Fruit fly (Drosophila melanogaster) whole organism, embryonic: ENCODE results near the gene wg.
A peak's percentile ranks its signal among the peaks of the same experiment; 100 is the strongest.

Experiments
- Bteb2 ChIP-seq: fragments of 200-800 bp; sonication (Bioruptor generic); optimal IDR thresholded peaks from 2 replicates; lab custom pipeline; 2016; ENCODE audit warnings: missing biosample characterization, missing genetic modification characterization
- CG10321 ChIP-seq: fragments of 200-800 bp; sonication (Bioruptor generic); IDR thresholded peaks from 2 replicates; pipeline ENCODE4 v1.3.6; 2022; ENCODE audit warnings: missing biosample characterization, missing genetic modification characterization
- CG10366 ChIP-seq: fragments of 200-800 bp; sonication (Bioruptor generic); IDR thresholded peaks from 2 replicates; pipeline ENCODE4 v1.3.6; 2022; ENCODE audit warnings: missing biosample characterization, missing genetic modification characterization
- CG11504 ChIP-seq: fragments of 200-800 bp; sonication (Bioruptor generic); optimal IDR thresholded peaks from 3 replicates; lab custom pipeline; 2019; ENCODE audit warnings: missing biosample characterization, mild to moderate bottlenecking, missing genetic modification characterization, moderate library complexity
- CG14441 ChIP-seq: fragments of 200-800 bp; sonication (Bioruptor generic); IDR thresholded peaks from 2 replicates; pipeline ENCODE4 v1.3.6; 2022; ENCODE audit warnings: missing biosample characterization, missing genetic modification characterization
- CG14965 ChIP-seq: fragments of 200-800 bp; sonication (Bioruptor generic); optimal IDR thresholded peaks from 2 replicates; lab custom pipeline; 2016; ENCODE audit warnings: missing biosample characterization, missing genetic modification characterization, borderline replicate concordance
- CG15269 ChIP-seq: fragments of 200-800 bp; sonication (Bioruptor generic); optimal IDR thresholded peaks from 2 replicates; lab custom pipeline; 2018; ENCODE audit warnings: missing biosample characterization, mild to moderate bottlenecking, missing genetic modification characterization, moderate library complexity
- CG1603 ChIP-seq: fragments of 200-800 bp; sonication (Bioruptor generic); optimal IDR thresholded peaks from 2 replicates; lab custom pipeline; 2019; ENCODE audit warnings: missing biosample characterization, mild to moderate bottlenecking, missing genetic modification characterization, moderate library complexity
- CG17328 ChIP-seq: fragments of 200-800 bp; sonication (Bioruptor generic); IDR thresholded peaks from 2 replicates; pipeline ENCODE4 v1.3.6; 2022; ENCODE audit warnings: missing biosample characterization, missing genetic modification characterization
- CG1792 ChIP-seq: fragments of 200-800 bp; sonication (Bioruptor generic); optimal IDR thresholded peaks from 2 replicates; lab custom pipeline; 2016; ENCODE audit warnings: missing biosample characterization, missing genetic modification characterization
- CG18262 ChIP-seq: fragments of 200-800 bp; optimal IDR thresholded peaks from 3 replicates; lab custom pipeline; 2019; ENCODE audit warnings: missing biosample characterization, mild to moderate bottlenecking, missing genetic modification characterization, moderate library complexity
- CG2875 ChIP-seq: fragments of 200-800 bp; sonication (Bioruptor generic); optimal IDR thresholded peaks from 2 replicates; lab custom pipeline; 2017; ENCODE audit warnings: missing biosample characterization, mild to moderate bottlenecking, missing genetic modification characterization, missing genetic modification reagents
- CG33557 ChIP-seq: fragments of 200-800 bp; sonication (Bioruptor generic); optimal IDR thresholded peaks from 2 replicates; lab custom pipeline; 2019; ENCODE audit warnings: missing biosample characterization, mild to moderate bottlenecking, missing genetic modification characterization, moderate library complexity
- CG4328 ChIP-seq: fragments of 200-800 bp; sonication (Bioruptor generic); optimal IDR thresholded peaks from 3 replicates; lab custom pipeline; 2017; ENCODE audit warnings: missing biosample characterization, missing genetic modification reagents, missing genetic modification characterization
- CG43689 ChIP-seq: fragments of 200-800 bp; sonication (Bioruptor generic); IDR thresholded peaks from 2 replicates; pipeline ENCODE4 v1.3.6; 2022; ENCODE audit warnings: missing biosample characterization, missing genetic modification characterization
- CG4424 ChIP-seq: fragments of 200-800 bp; sonication (Bioruptor generic); optimal IDR thresholded peaks from 3 replicates; lab custom pipeline; 2016; ENCODE audit warnings: missing biosample characterization, missing genetic modification characterization
- CG6254 ChIP-seq: fragments of 200-800 bp; sonication (Bioruptor generic); optimal IDR thresholded peaks from 3 replicates; lab custom pipeline; 2017; ENCODE audit warnings: mild to moderate bottlenecking, missing biosample characterization, missing genetic modification reagents, missing genetic modification characterization
- CG6654 ChIP-seq: fragments of 200-800 bp; sonication (Bioruptor generic); optimal IDR thresholded peaks from 2 replicates; lab custom pipeline; 2017; ENCODE audit warnings: missing biosample characterization, mild to moderate bottlenecking, missing genetic modification characterization
- CG7987 ChIP-seq: fragments of 200-800 bp; sonication (Bioruptor generic); optimal IDR thresholded peaks from 2 replicates; lab custom pipeline; 2018; ENCODE audit warnings: missing biosample characterization, mild to moderate bottlenecking, missing genetic modification characterization, moderate library complexity
- CG8290 ChIP-seq, 3 experiments: fragments of 200-800 bp; sonication (Bioruptor generic); optimal IDR thresholded peaks; 2 replicates each; lab custom pipeline; 2016 to 2019; ENCODE audit warnings: missing biosample characterization in 3 of 3, missing genetic modification characterization in 3 of 3, mild to moderate bottlenecking in 2 of 3, moderate library complexity in 1 of 3
- CG8388 ChIP-seq: fragments of 200-800 bp; sonication (Bioruptor generic); optimal IDR thresholded peaks from 2 replicates; lab custom pipeline; 2019; ENCODE audit warnings: missing biosample characterization, mild to moderate bottlenecking, missing genetic modification characterization, moderate library complexity
- CG9215 ChIP-seq: fragments of 200-800 bp; sonication (Bioruptor generic); IDR thresholded peaks from 2 replicates; pipeline ENCODE4 v1.3.6; 2022; ENCODE audit warnings: missing biosample characterization, missing genetic modification characterization
- CG9727 ChIP-seq: fragments of 200-800 bp; sonication (Bioruptor generic); optimal IDR thresholded peaks from 3 replicates; lab custom pipeline; 2017; ENCODE audit warnings: missing biosample characterization, mild to moderate bottlenecking, missing genetic modification characterization
- CrebB ChIP-seq: fragments of 200-800 bp; sonication (Bioruptor generic); optimal IDR thresholded peaks from 3 replicates; lab custom pipeline; 2018; ENCODE audit warnings: missing biosample characterization, mild to moderate bottlenecking, missing genetic modification characterization
- Hr3 ChIP-seq: fragments of 200-800 bp; sonication (Bioruptor generic); optimal IDR thresholded peaks from 3 replicates; lab custom pipeline; 2016; ENCODE audit warnings: missing biosample characterization, missing genetic modification characterization
- NC2β ChIP-seq: fragments of 200-800 bp; sonication (Bioruptor generic); optimal IDR thresholded peaks from 2 replicates; lab custom pipeline; 2016; ENCODE audit warnings: missing biosample characterization, missing genetic modification characterization
- NK7.1 ChIP-seq: fragments of 200-800 bp; sonication (Bioruptor generic); optimal IDR thresholded peaks from 3 replicates; lab custom pipeline; 2016; ENCODE audit warnings: missing biosample characterization, missing genetic modification characterization
- Nf-YB ChIP-seq: fragments of 200-800 bp; sonication (Bioruptor generic); optimal IDR thresholded peaks from 3 replicates; lab custom pipeline; 2019; ENCODE audit warnings: missing biosample characterization, mild to moderate bottlenecking, missing genetic modification characterization, moderate library complexity
- Pdp1 ChIP-seq, 2 experiments: fragments of 200-800 bp; sonication (Bioruptor generic); optimal IDR thresholded peaks; 3 replicates each; lab custom pipeline; 2016; ENCODE audit warnings: missing biosample characterization in 2 of 2, missing genetic modification characterization in 2 of 2, mild to moderate bottlenecking in 1 of 2, moderate library complexity in 1 of 2
- Rx ChIP-seq: fragments of 200-800 bp; sonication (Bioruptor generic); IDR thresholded peaks from 2 replicates; pipeline ENCODE4 v1.3.6; 2022; ENCODE audit warnings: missing biosample characterization, missing genetic modification characterization
- Usf ChIP-seq: fragments of 200-800 bp; sonication (Bioruptor generic); optimal IDR thresholded peaks from 2 replicates; lab custom pipeline; 2017; ENCODE audit warnings: missing genotype, missing biosample characterization, missing genetic modification characterization
- ac ChIP-seq: fragments of 200-800 bp; sonication (Bioruptor generic); optimal IDR thresholded peaks from 3 replicates; lab custom pipeline; 2017; ENCODE audit warnings: missing biosample characterization, mild to moderate bottlenecking, missing genetic modification characterization
- caup ChIP-seq: fragments of 200-800 bp; sonication (Bioruptor generic); optimal IDR thresholded peaks from 3 replicates; lab custom pipeline; 2017; ENCODE audit warnings: missing biosample characterization, mild to moderate bottlenecking, missing genetic modification characterization, moderate library complexity; ENCODE audit not compliant: severe bottlenecking
- chn ChIP-seq: fragments of 200-800 bp; sonication (Bioruptor generic); optimal IDR thresholded peaks from 2 replicates; lab custom pipeline; 2016; ENCODE audit warnings: missing biosample characterization, missing genetic modification characterization
- crc ChIP-seq: fragments of 200-800 bp; sonication (Bioruptor generic); optimal IDR thresholded peaks from 2 replicates; lab custom pipeline; 2016; ENCODE audit warnings: missing biosample characterization, missing genetic modification characterization
- cwo ChIP-seq: fragments of 200-800 bp; sonication (Bioruptor generic); optimal IDR thresholded peaks from 3 replicates; lab custom pipeline; 2017; ENCODE audit warnings: missing biosample characterization, missing genetic modification characterization, mild to moderate bottlenecking, moderate library complexity, missing genetic modification reagents
- dmrt99B ChIP-seq: fragments of 200-800 bp; sonication (Bioruptor generic); optimal IDR thresholded peaks from 2 replicates; lab custom pipeline; 2018; ENCODE audit warnings: missing biosample characterization, mild to moderate bottlenecking, missing genetic modification characterization, moderate library complexity
- ems ChIP-seq: fragments of 200-800 bp; sonication (Bioruptor generic); optimal IDR thresholded peaks from 3 replicates; lab custom pipeline; 2016; ENCODE audit warnings: missing biosample characterization, missing genetic modification characterization
- kah ChIP-seq: fragments of 200-800 bp; sonication (Bioruptor generic); optimal IDR thresholded peaks from 2 replicates; lab custom pipeline; 2018; ENCODE audit warnings: missing biosample characterization, mild to moderate bottlenecking, missing genetic modification characterization
- lbe ChIP-seq: fragments of 200-800 bp; sonication (Bioruptor generic); optimal IDR thresholded peaks from 2 replicates; lab custom pipeline; 2016; ENCODE audit warnings: missing biosample characterization, mild to moderate bottlenecking, missing genetic modification characterization
- luna ChIP-seq: fragments of 200-800 bp; sonication (Bioruptor generic); optimal IDR thresholded peaks from 2 replicates; lab custom pipeline; 2016; ENCODE audit warnings: missing biosample characterization, missing genetic modification characterization
- nmo ChIP-seq: fragments of 200-800 bp; sonication (Bioruptor generic); optimal IDR thresholded peaks from 2 replicates; lab custom pipeline; 2018; ENCODE audit warnings: missing biosample characterization, mild to moderate bottlenecking, missing genetic modification characterization, moderate library complexity
- pan ChIP-seq, 4 experiments: fragments of >200 bp in 3 of 4; fragments of 200-800 bp in 1 of 4; sonication (Bioruptor generic) in 1 of 4; optimal IDR thresholded peaks in 3 of 4; IDR thresholded peaks in 1 of 4; 2 replicates each; pipeline versions ENCODE4 v1.3.6 to Lab custom; 2017 to 2022; ENCODE audit warnings: missing biosample characterization in 2 of 4, missing genetic modification characterization in 2 of 4, mixed read lengths in 1 of 4
- peb ChIP-seq: fragments of 200-800 bp; sonication (Bioruptor generic); IDR thresholded peaks from 2 replicates; pipeline ENCODE4 v1.3.6; 2022; ENCODE audit warnings: missing biosample characterization, missing genetic modification characterization
- rib ChIP-seq: fragments of 200-800 bp; sonication (Bioruptor generic); IDR thresholded peaks from 2 replicates; pipeline ENCODE4 v1.3.6; 2022; ENCODE audit warnings: missing biosample characterization, missing genetic modification characterization
- sens ChIP-seq: fragments of 200-800 bp; sonication (Bioruptor generic); peaks from one replicate; lab custom pipeline; 2016; ENCODE audit warnings: missing biosample characterization, missing genetic modification characterization
- slou ChIP-seq: fragments of 200-800 bp; sonication (Bioruptor generic); optimal IDR thresholded peaks from 3 replicates; lab custom pipeline; 2016; ENCODE audit warnings: missing biosample characterization, missing genetic modification characterization
- sug ChIP-seq: fragments of 200-800 bp; optimal IDR thresholded peaks from 2 replicates; lab custom pipeline; 2019; ENCODE audit warnings: missing biosample characterization, mild to moderate bottlenecking, missing genetic modification characterization, moderate library complexity
- tin ChIP-seq: fragments of 200-800 bp; sonication (Bioruptor generic); optimal IDR thresholded peaks from 3 replicates; lab custom pipeline; 2016; ENCODE audit warnings: missing biosample characterization, missing genetic modification characterization
- unpg ChIP-seq: fragments of 200-800 bp; sonication (Bioruptor generic); optimal IDR thresholded peaks from 3 replicates; lab custom pipeline; 2018; ENCODE audit warnings: missing biosample characterization, mild to moderate bottlenecking, missing genetic modification characterization, moderate library complexity
- vvl ChIP-seq: fragments of 200-800 bp; sonication (Bioruptor generic); IDR thresholded peaks from 2 replicates; pipeline ENCODE4 v1.3.6; 2022; ENCODE audit warnings: missing biosample characterization, missing genetic modification characterization

wg gene

DNA sequence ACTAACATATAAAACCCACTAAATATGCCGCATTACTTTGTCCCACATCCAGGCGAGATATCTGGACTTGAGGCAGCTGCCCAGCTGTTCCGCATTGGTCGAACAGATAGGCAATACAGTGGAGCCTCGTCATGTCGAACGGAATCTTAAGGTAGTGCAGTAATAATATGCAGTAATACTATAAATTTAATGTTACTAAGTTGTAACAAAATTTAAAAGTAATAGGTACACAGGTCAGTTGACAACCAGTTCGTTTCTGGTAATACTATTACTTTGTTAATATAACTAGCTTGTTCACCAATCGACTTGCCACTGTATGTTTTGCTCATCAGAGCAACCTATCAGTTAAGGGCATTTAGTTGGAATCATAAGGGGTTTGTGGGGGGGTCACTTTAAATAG lies 12.0 kb upstream of the wg start (continued):
- TF ChIP-seq CG8388 (GFP tag; lab: Kevin White, UChicago) (peak; percentile 66), Hr3 (GFP tag; lab: Kevin White, UChicago) (peak; percentile 38), CG11504 (peak; percentile 64), pan (optimal IDR thresholded peaks at IDR 0.05; lab: Kevin White, UChicago) (no peak), pan (GFP tag; optimal IDR thresholded peaks at IDR 0.05 in 1 of 2, IDR thresholded peaks at IDR 0.05 in 1 of 2) (peak in 1 of 2 experiments; percentile 34), peb (GFP tag; lab: Robert Waterston, UW) (0 out of 2 replicates have a peak, but pooled peaks have one; percentile 12), CG10321 (no peak), CG2875 (GFP tag; lab: Kevin White, UChicago) (peak; percentile 6), Usf (GFP tag; lab: Kevin White, UChicago) (peak; percentile 30), CG33557 (GFP tag; lab: Kevin White, UChicago) (peak; percentile 54), CG9727 (GFP tag; lab: Kevin White, UChicago) (no peak), crc (no peak), CG6254 (peak; percentile 45), Rx (GFP tag; lab: Robert Waterston, UW) (no peak), CG43689 (GFP tag; lab: Robert Waterston, UW) (no peak), CG6654 (peak; percentile 5), Pdp1 (GFP tag; optimal IDR thresholded peaks at IDR 0.05; lab: Kevin White, UChicago) (no peak), CG4424 (GFP tag; lab: Kevin White, UChicago) (peak; percentile 59), NC2β (peak; percentile 3), ac (peak; percentile 66), slou (GFP tag; lab: Kevin White, UChicago) (no peak), CG8290 (GFP tag; optimal IDR thresholded peaks at IDR 0.05; lab: Kevin White, UChicago) (no peak), CG8290 (tag; optimal IDR thresholded peaks at IDR 0.05; lab: Kevin White, UChicago) (no peak), NK7.1 (GFP tag; lab: Kevin White, UChicago) (no peak), rib (GFP tag; lab: Robert Waterston, UW) (no peak), CG10366 (GFP tag; lab: Robert Waterston, UW) (no peak), dmrt99B (peak; percentile 55), sens (peak; percentile 92), Nf-YB (GFP tag; lab: Kevin White, UChicago) (peak; percentile 69), CG17328 (peak; percentile 62), CG18262 (peak; percentile 73), CG15269 (tag; lab: Kevin White, UChicago) (peak; percentile 4)

DNA sequence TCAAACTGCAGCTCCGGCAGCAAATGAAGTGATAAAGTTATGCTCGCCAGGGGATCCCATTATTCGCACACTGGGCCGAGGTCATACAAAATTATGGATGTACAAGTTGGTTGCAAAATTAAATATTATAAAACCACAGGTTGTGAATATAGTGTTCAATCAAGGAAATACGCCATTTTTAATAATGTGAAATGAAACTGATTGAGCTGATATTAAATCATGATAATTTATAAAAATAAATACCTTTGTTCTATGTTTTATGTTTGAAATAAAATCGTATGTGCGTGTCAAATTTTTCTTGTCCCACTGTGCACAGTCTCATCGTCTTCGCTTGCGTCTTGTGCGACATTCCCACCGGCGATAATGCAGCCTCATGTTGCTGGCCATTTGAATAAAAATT lies 11.0 kb upstream of the wg start:
- peak; percentile 21 for TF ChIP-seq CG4328 (GFP tag; lab: Kevin White, UChicago)
- TF ChIP-seq kah: peak; percentile 57
- no peak for TF ChIP-seq sug (tag; lab: Kevin White, UChicago)
- peak; percentile 57 for TF ChIP-seq CG10366 (GFP tag; lab: Robert Waterston, UW)
- peak; percentile 60; the same call in 1 of the 2 replicates for TF ChIP-seq CG14441 (GFP tag; lab: Robert Waterston, UW)
- peak; percentile 72 for TF ChIP-seq CG1603
- TF ChIP-seq caup: no peak
- peak; percentile 80 for TF ChIP-seq vvl (GFP tag; lab: Robert Waterston, UW)
- TF ChIP-seq CG7987 (GFP tag; lab: Kevin White, UChicago): no peak
- TF ChIP-seq Bteb2 (GFP tag; lab: Kevin White, UChicago): no peak
- no peak for TF ChIP-seq luna (GFP tag; lab: Kevin White, UChicago)
- TF ChIP-seq nmo (GFP tag; lab: Kevin White, UChicago): peak; percentile 91
- no peak for TF ChIP-seq lbe
- TF ChIP-seq CG1792 (GFP tag; lab: Kevin White, UChicago): no peak
- TF ChIP-seq CG9215: 0 out of 2 replicates have a peak, but pooled peaks have one; percentile 16
- TF ChIP-seq tin (GFP tag; lab: Kevin White, UChicago): peak; percentile 73
- TF ChIP-seq chn: peak; percentile 43
- peak; percentile 32 for TF ChIP-seq ems (GFP tag; lab: Kevin White, UChicago)
- peak; percentile 34 for TF ChIP-seq cwo (GFP tag; lab: Kevin White, UChicago)
- TF ChIP-seq unpg (GFP tag; lab: Kevin White, UChicago): peak; percentile 79
- TF ChIP-seq CrebB (tag; lab: Kevin White, UChicago): peak; percentile 41
- no peak for TF ChIP-seq CG14965 (GFP tag; lab: Kevin White, UChicago)
